Worm (Caenorhabditis elegans): ENCODE measurements around the gene F09A5.2.

DNA sequence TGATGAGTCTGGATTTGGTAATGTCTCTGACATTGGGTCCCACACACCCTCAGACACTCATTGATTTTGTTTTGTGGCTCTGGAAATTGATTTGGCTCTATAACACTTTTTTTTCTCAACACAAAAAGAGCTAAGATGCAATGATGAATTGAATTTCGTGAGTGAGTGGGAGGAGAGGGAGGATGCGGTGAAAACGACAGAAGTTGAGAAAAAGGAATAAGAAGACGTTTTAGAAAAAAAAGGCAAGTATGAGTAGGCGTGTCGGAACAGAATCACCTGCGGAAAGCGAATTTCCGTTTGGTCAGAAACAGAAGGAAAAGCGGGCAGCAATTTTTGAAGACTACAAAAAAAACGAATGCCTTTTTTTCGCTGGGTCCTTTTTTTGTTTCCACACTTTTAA lies 20.8 kb downstream of the F09A5.2 start:
- TF ChIP-seq blmp-1 (tag; optimal IDR thresholded peaks at IDR 0.05) (no peak), nhr-28 (tag; optimal IDR thresholded peaks at IDR 0.05) (no peak), lsy-2 (tag; optimal IDR thresholded peaks at IDR 0.05) (no peak), nhr-237 (tag; optimal IDR thresholded peaks at IDR 0.05) (no peak), elt-1 (tag; optimal IDR thresholded peaks at IDR 0.05; ENCODE audit: borderline replicate concordance, insufficient read depth) (no peak), unc-39 (tag; optimal IDR thresholded peaks at IDR 0.05) (no peak), snpc-4 (tag; optimal IDR thresholded peaks at IDR 0.05) (no peak), pha-4 (tag; optimal IDR thresholded peaks at IDR 0.05) (no peak), unc-62 (GFP tag; optimal IDR thresholded peaks at IDR 0.05) (no peak), elt-3 (tag; optimal IDR thresholded peaks at IDR 0.05) (no peak), sem-2 (GFP tag; optimal IDR thresholded peaks at IDR 0.05) (no peak), ces-1 (GFP tag; optimal IDR thresholded peaks at IDR 0.05) (peak; percentile 11), hlh-1 (tag; optimal IDR thresholded peaks at IDR 0.05) (no peak), mab-5 (tag; optimal IDR thresholded peaks at IDR 0.05) (no peak)
